Worm (Caenorhabditis elegans) whole organism, young adult: Measurements from ENCODE around the gene ZC302.3.

Experiments
- F10E7.11 ChIP-seq: sonication (generic microtip); optimal IDR thresholded peaks from 2 replicates; lab custom pipeline; 2017; ENCODE audit warnings: mild to moderate bottlenecking, missing genetic modification characterization, moderate library complexity, missing compliant biosample characterization
- F37B4.10 ChIP-seq: fragments of 200-800 bp; sonication (Bioruptor generic); IDR thresholded peaks from 2 replicates; pipeline ENCODE4 v1.3.6; 2022; ENCODE audit warnings: missing genetic modification characterization, missing compliant biosample characterization
- F49E8.2 ChIP-seq: sonication (generic microtip); optimal IDR thresholded peaks from 3 replicates; lab custom pipeline; 2017; ENCODE audit warnings: missing genetic modification characterization, mild to moderate bottlenecking, missing compliant biosample characterization, antibody characterized with exemption, moderate library complexity; ENCODE audit not compliant: insufficient read depth
- K12H6.12 ChIP-seq: fragments of 200-800 bp; sonication (Bioruptor generic); optimal IDR thresholded peaks from 2 replicates; lab custom pipeline; 2018; ENCODE audit warnings: mild to moderate bottlenecking, missing genetic modification characterization, missing compliant biosample characterization
- dpl-1 ChIP-seq: fragments of 150-350 bp; optimal IDR thresholded peaks from 2 replicates; lab custom pipeline; 2014; ENCODE audit warnings: missing biosample characterization, missing genetic modification reagents, missing genetic modification characterization
- efl-1 ChIP-seq: fragments of 150-350 bp; optimal IDR thresholded peaks from 2 replicates; lab custom pipeline; 2014; ENCODE audit warnings: missing biosample characterization, missing genetic modification reagents, missing genetic modification characterization
- hlh-12 ChIP-seq: sonication (generic microtip); optimal IDR thresholded peaks from 2 replicates; lab custom pipeline; 2016; ENCODE audit warnings: missing genetic modification characterization, missing compliant biosample characterization
- lsl-1 ChIP-seq: fragments of 200-800 bp; sonication (Bioruptor generic); optimal IDR thresholded peaks from 2 replicates; lab custom pipeline; 2018; ENCODE audit warnings: mild to moderate bottlenecking, missing genetic modification characterization, moderate library complexity, missing compliant biosample characterization
- pha-4 ChIP-seq: fragments of 150-350 bp; sonication (generic microtip); optimal IDR thresholded peaks from 2 replicates; lab custom pipeline; 2014; ENCODE audit warnings: missing biosample characterization, missing genetic modification reagents, missing genetic modification characterization
- somi-1 ChIP-seq: fragments of 200-800 bp; sonication (Bioruptor generic); optimal IDR thresholded peaks from 2 replicates; lab custom pipeline; 2018; ENCODE audit warnings: mild to moderate bottlenecking, missing genetic modification characterization, missing compliant biosample characterization
- unc-130 ChIP-seq: sonication (generic microtip); optimal IDR thresholded peaks from 2 replicates; lab custom pipeline; 2016; ENCODE audit warnings: missing genetic modification reagents, missing genetic modification characterization, missing compliant biosample characterization

- TF ChIP-seq F37B4.10 (no peak), K12H6.12 (tag; lab: Kevin White, UChicago) (no peak), efl-1 (no peak), F49E8.2 (tag; lab: Kevin White, UChicago) (no peak), unc-130 (no peak), lsl-1 (GFP tag; lab: Kevin White, UChicago) (no peak), dpl-1 (GFP tag; lab: Kevin White, UChicago) (no peak), somi-1 (GFP tag; lab: Kevin White, UChicago) (no peak), F10E7.11 (tag; lab: Kevin White, UChicago) (no peak), pha-4 (tag; lab: Kevin White, UChicago) (no peak), hlh-12 (tag; lab: Kevin White, UChicago) (no peak)
Observed at ce11 chrV:10720303-10720847, 20.9 kb downstream of the ZC302.3 start.
